Fruit fly (Drosophila melanogaster) Kc167 (cell line): ENCODE results near the gene Larp4B.

Experiments
- Myc ChIP-seq: fragments of >200 bp; optimal IDR thresholded peaks from 2 replicates; lab custom pipeline; 2017; ENCODE audit warnings: missing external identifiers
- h ChIP-seq: fragments of >200 bp; optimal IDR thresholded peaks from 3 replicates; lab custom pipeline; 2018; ENCODE audit warnings: missing external identifiers
- psq ChIP-seq: fragments of >200 bp; optimal IDR thresholded peaks from 2 replicates; lab custom pipeline; 2017; ENCODE audit warnings: missing external identifiers

DNA sequence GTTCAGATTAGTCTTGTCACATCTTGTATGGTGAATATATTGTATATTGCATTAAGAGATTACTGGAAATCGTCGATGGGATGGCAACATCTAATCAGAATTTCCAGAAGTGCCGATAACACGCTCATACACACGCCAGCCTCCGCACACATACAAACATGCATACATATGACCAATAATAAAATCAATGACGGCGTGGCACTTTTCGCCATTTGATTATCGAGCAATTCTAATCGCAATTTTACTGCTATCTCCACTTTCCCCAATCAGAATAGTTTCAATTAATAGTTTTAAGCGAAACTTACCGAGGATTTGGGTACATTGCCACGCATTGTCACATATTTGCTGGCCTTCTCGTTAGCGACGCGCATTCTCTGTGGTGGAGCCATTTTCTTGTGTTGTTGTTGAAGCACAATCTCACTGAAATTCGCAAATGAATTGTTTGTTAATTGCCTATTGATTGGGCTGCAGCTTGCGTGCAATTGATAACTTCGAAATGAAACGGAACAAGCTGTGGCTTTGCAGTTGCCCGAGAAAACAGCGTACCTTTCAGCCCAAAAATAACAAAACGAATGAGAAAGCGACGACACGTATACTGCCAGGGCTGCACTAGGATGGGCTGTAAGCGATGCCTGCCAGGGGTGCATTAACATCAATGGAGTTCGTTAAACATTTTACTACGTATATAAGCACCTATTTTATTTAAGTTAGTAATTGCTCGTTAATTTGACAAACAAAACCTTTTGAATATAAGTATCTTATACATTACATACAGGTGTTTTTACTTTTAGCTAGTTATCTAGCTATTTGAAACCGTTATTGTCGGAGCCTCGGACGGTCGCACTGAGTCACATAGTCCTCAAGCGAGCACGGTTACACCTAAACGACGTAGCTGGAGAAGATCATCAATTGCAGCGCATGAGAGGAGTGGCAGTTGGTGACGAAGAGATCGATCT is 25.9 kb upstream of the Larp4B start, which contains the start of the genes CG32276 and gry:
- TF ChIP-seq h (lab: Kevin White, UChicago) (no peak), Myc (lab: Kevin White, UChicago) (no peak), psq (lab: Kevin White, UChicago) (no peak)
